Fruit fly (Drosophila melanogaster): ENCODE results near the gene Trp1.

Gene Trp1

DNA sequence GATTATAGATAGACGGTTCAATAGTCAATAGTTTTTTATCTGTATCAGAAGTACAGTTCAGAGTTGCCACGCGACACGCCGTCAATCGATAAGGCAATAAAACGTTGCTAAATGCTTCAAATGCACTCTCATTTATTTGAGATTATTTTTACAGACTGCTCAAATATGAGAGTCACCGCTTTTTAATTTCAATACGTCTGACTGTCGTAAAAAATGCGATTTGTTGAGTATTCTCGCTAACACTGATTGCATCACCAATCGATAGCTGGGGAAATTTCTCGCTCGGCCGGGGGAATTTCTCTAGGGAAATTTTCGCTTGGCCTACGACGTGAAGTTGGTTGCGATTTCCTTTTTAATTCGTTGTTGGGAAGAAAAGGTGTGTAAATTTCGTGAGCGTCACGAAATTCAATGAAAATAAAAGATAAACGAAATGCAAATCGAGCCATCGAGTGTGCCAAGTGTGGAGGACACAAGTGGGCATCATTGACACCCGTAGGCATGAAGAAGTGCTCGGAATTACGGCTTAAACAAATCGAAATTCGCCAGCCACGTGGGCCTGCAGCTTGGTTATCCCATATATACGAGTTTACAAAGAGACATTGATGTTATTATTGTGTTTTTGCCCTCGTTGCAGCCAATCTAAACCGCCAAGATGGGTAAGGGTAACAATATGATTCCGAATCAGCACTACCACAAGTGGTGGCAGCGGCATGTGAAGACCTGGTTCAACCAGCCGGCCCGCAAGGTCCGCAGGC lies 42.0 kb upstream of the Trp1 start, which contains the start of the genes Dref and RpL13 (continued):
- TF ChIP-seq chinmo (GFP tag; IDR thresholded peaks at IDR 0.05; ENCODE audit: partially characterized antibody) (0 out of 4 replicates have a peak, but pooled peaks have one; percentile 22), CG2199 (GFP tag; IDR thresholded peaks at IDR 0.05) (no peak), ken (GFP tag; IDR thresholded peaks at IDR 0.05) (peak; percentile 75; the same call in 2 of the 3 replicates)

DNA sequence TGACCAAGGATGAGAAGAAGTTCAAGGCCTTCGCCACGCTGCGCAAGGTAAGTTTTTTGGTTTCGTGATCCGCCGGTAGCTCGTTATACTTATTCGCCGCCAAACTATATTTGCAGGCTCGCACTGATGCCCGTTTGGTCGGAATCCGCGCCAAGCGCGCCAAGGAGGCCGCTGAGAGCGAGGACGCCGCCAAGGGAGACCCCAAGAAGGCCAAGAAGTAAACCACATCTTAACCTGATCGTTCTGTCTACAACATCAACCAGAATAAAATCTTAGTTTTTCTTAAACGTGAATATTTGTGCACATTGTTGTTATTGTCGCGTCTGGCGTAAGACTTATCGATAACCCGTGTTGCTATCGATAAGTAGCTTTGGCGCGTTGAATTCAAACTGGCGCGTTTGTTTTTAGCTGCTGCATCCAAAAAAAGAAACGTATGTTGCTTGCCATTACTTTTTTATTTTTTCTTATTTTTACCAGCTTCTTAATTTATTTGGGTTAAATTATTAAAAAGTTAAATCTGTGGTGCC lies 40.9 kb upstream of the Trp1 start:
- no peak for TF ChIP-seq B-H2 (GFP tag; optimal IDR thresholded peaks at IDR 0.05)
- no peak for TF ChIP-seq NFAT (GFP tag; IDR thresholded peaks at IDR 0.05)
- TF ChIP-seq Dref (GFP tag; IDR thresholded peaks at IDR 0.05): peak; percentile 83
- peak; percentile 27; the same call in 1 of the 2 replicates for TF ChIP-seq amos (GFP tag; IDR thresholded peaks at IDR 0.05; ENCODE audit: partially characterized antibody)
- TF ChIP-seq slbo (GFP tag; IDR thresholded peaks at IDR 0.05): no peak
- TF ChIP-seq zen2 (GFP tag; IDR thresholded peaks at IDR 0.05; ENCODE audit: partially characterized antibody): peak; percentile 44; the same call in 2 of the 3 replicates
- TF ChIP-seq CG13287 (GFP tag; IDR thresholded peaks at IDR 0.05; ENCODE audit: partially characterized antibody): peak; percentile 76
- peak; percentile 68; the same call in 2 of the 3 replicates for TF ChIP-seq mld (GFP tag; IDR thresholded peaks at IDR 0.05; ENCODE audit: partially characterized antibody)
- TF ChIP-seq Pdp1 (GFP tag; optimal IDR thresholded peaks at IDR 0.05): peak in 1 of 2 experiments; percentile 74
- TF ChIP-seq Chrac-16 (GFP tag; optimal IDR thresholded peaks at IDR 0.05): no peak
- peak; percentile 73 for TF ChIP-seq Dp (GFP tag; optimal IDR thresholded peaks at IDR 0.05)
- no peak for TF ChIP-seq CG8359 (GFP tag; optimal IDR thresholded peaks at IDR 0.05; ENCODE audit: borderline replicate concordance)
- no peak for TF ChIP-seq Usf (GFP tag; optimal IDR thresholded peaks at IDR 0.05)
- 0 out of 3 replicates have a peak, but pooled peaks have one; percentile 31 for TF ChIP-seq hb (GFP tag; IDR thresholded peaks at IDR 0.05; ENCODE audit: partially characterized antibody)
- TF ChIP-seq trem (tag; optimal IDR thresholded peaks at IDR 0.05): peak; percentile 20
- peak; percentile 89 for TF ChIP-seq E2f2 (GFP tag; IDR thresholded peaks at IDR 0.05)
- peak; percentile 71 for TF ChIP-seq sna (GFP tag; IDR thresholded peaks at IDR 0.05; ENCODE audit: partially characterized antibody)
- TF ChIP-seq Bgb (GFP tag; IDR thresholded peaks at IDR 0.05; ENCODE audit: partially characterized antibody): peak; percentile 53; the same call in 1 of the 2 replicates
- peak; percentile 65; the same call in 1 of the 2 replicates for TF ChIP-seq nerfin-2 (GFP tag; IDR thresholded peaks at IDR 0.05; ENCODE audit: partially characterized antibody)
- TF ChIP-seq unc-4 (GFP tag; IDR thresholded peaks at IDR 0.05; ENCODE audit: partially characterized antibody): peak; percentile 57
- peak; percentile 50 for TF ChIP-seq Scr (GFP tag; IDR thresholded peaks at IDR 0.05; ENCODE audit: partially characterized antibody)
- TF ChIP-seq CG7963 (GFP tag; IDR thresholded peaks at IDR 0.05; ENCODE audit: partially characterized antibody): peak; percentile 46; the same call in 1 of the 3 replicates
- peak; percentile 69 for TF ChIP-seq CG34224 (GFP tag; IDR thresholded peaks at IDR 0.05; ENCODE audit: partially characterized antibody)
- no peak for TF ChIP-seq CG17612 (GFP tag; IDR thresholded peaks at IDR 0.05)
- peak; percentile 20 for TF ChIP-seq CG2712 (tag; optimal IDR thresholded peaks at IDR 0.05)
- TF ChIP-seq HLH4C (GFP tag; IDR thresholded peaks at IDR 0.05; ENCODE audit: partially characterized antibody): peak; percentile 65
- TF ChIP-seq CG14860 (GFP tag; IDR thresholded peaks at IDR 0.05; ENCODE audit: partially characterized antibody): 0 out of 3 replicates have a peak, but pooled peaks have one; percentile 43
- peak; percentile 37 for TF ChIP-seq BEAF-32 (GFP tag; optimal IDR thresholded peaks at IDR 0.05)
- no peak for TF ChIP-seq peb (GFP tag; IDR thresholded peaks at IDR 0.05)
- TF ChIP-seq CG4360 (GFP tag; IDR thresholded peaks at IDR 0.05): peak; percentile 42; the same call in 1 of the 2 replicates
- 0 out of 3 replicates have a peak, but pooled peaks have one; percentile 28 for TF ChIP-seq Doc3 (GFP tag; IDR thresholded peaks at IDR 0.05; ENCODE audit: partially characterized antibody)
- peak; percentile 72 for TF ChIP-seq Dll (GFP tag; IDR thresholded peaks at IDR 0.05; ENCODE audit: partially characterized antibody)
- TF ChIP-seq cato (GFP tag; optimal IDR thresholded peaks at IDR 0.05; ENCODE audit: borderline replicate concordance): no peak
- TF ChIP-seq CG13123 (GFP tag; optimal IDR thresholded peaks at IDR 0.05): no peak
- peak; percentile 6 for TF ChIP-seq stwl (tag; optimal IDR thresholded peaks at IDR 0.05)
- 0 out of 2 replicates have a peak, but pooled peaks have one; percentile 27 for TF ChIP-seq bbx (GFP tag; IDR thresholded peaks at IDR 0.05; ENCODE audit: partially characterized antibody)
- TF ChIP-seq CG6791 (GFP tag; IDR thresholded peaks at IDR 0.05; ENCODE audit: partially characterized antibody): peak; percentile 44; the same call in 1 of the 3 replicates
- TF ChIP-seq CG2116 (GFP tag; optimal IDR thresholded peaks at IDR 0.05): peak; percentile 45
- TF ChIP-seq ato (GFP tag; IDR thresholded peaks at IDR 0.05; ENCODE audit: partially characterized antibody): peak; percentile 70
